Worm (Caenorhabditis elegans) whole organism, L1 larva: ENCODE results near the gene let-70.

Experiments
- C04F5.9 ChIP-seq: sonication (generic microtip); optimal IDR thresholded peaks from 2 replicates; lab custom pipeline; 2016; ENCODE audit warnings: missing genetic modification characterization, missing compliant biosample characterization
- C34B4.2 ChIP-seq: sonication (generic microtip); optimal IDR thresholded peaks from 2 replicates; lab custom pipeline; 2017; ENCODE audit warnings: mild to moderate bottlenecking, missing genetic modification characterization, missing compliant biosample characterization
- F16B12.6 ChIP-seq: fragments of 150-350 bp; optimal IDR thresholded peaks from 2 replicates; lab custom pipeline; 2014; ENCODE audit warnings: missing biosample characterization, missing genetic modification characterization
- aha-1 ChIP-seq: fragments of 150-350 bp; optimal IDR thresholded peaks from 2 replicates; lab custom pipeline; 2014; ENCODE audit warnings: missing biosample characterization, missing genetic modification characterization
- alr-1 ChIP-seq: fragments of 200-800 bp; sonication (Bioruptor generic); optimal IDR thresholded peaks from 2 replicates; lab custom pipeline; 2018; ENCODE audit warnings: borderline replicate concordance, mild to moderate bottlenecking, missing genetic modification characterization, missing compliant biosample characterization
- aly-2 ChIP-seq: fragments of 150-350 bp; optimal IDR thresholded peaks from 2 replicates; lab custom pipeline; 2014; ENCODE audit warnings: missing biosample characterization, missing genetic modification characterization
- ama-1 ChIP-seq: fragments of 150-350 bp; optimal IDR thresholded peaks from 2 replicates; lab custom pipeline; 2014
- ceh-63 ChIP-seq: fragments of 200-800 bp; sonication (Bioruptor generic); optimal IDR thresholded peaks from 2 replicates; lab custom pipeline; 2018; ENCODE audit warnings: mild to moderate bottlenecking, missing genetic modification characterization, missing compliant biosample characterization
- ceh-8 ChIP-seq: fragments of 200-800 bp; sonication (Bioruptor generic); optimal IDR thresholded peaks from 2 replicates; lab custom pipeline; 2018; ENCODE audit warnings: mild to moderate bottlenecking, missing genetic modification characterization, moderate library complexity, missing compliant biosample characterization
- ceh-82 ChIP-seq, 3 experiments: fragments of 150-350 bp in 1 of 3; sonication (generic microtip) in 2 of 3; optimal IDR thresholded peaks; 2 replicates each; lab custom pipeline; 2014 to 2017; ENCODE audit warnings: missing biosample characterization in 3 of 3, missing genetic modification characterization in 3 of 3
- ceh-88 ChIP-seq: fragments of 200-800 bp; sonication (Bioruptor generic); IDR thresholded peaks from 2 replicates; pipeline ENCODE4 v1.3.6; 2022; ENCODE audit warnings: missing genetic modification characterization, missing compliant biosample characterization
- efl-3 ChIP-seq: fragments of 200-800 bp; sonication (Bioruptor generic); optimal IDR thresholded peaks from 2 replicates; lab custom pipeline; 2018; ENCODE audit warnings: mild to moderate bottlenecking, missing genetic modification characterization, missing compliant biosample characterization
- egl-13 ChIP-seq: sonication (generic microtip); optimal IDR thresholded peaks from 2 replicates; lab custom pipeline; 2016; ENCODE audit warnings: missing genotype, missing genetic modification reagents, missing genetic modification characterization, missing compliant biosample characterization
- egl-27 ChIP-seq, 2 experiments: fragments of 150-350 bp in 1 of 2; sonication (generic microtip); optimal IDR thresholded peaks; 3 replicates each; lab custom pipeline; 2017 to 2018; ENCODE audit warnings: missing biosample characterization in 2 of 2, missing genetic modification characterization in 2 of 2, missing genetic modification reagents in 2 of 2
- ets-5 ChIP-seq: fragments of 200-800 bp; sonication (Bioruptor generic); IDR thresholded peaks from 2 replicates; pipeline ENCODE4 v1.3.6; 2022; ENCODE audit warnings: missing genetic modification characterization, missing compliant biosample characterization
- fkh-10 ChIP-seq: sonication (generic microtip); optimal IDR thresholded peaks from 2 replicates; lab custom pipeline; 2017; ENCODE audit warnings: missing biosample characterization, missing genetic modification reagents, missing genetic modification characterization
- fkh-8 ChIP-seq: sonication (generic microtip); optimal IDR thresholded peaks from 2 replicates; lab custom pipeline; 2016; ENCODE audit warnings: mild to moderate bottlenecking, missing genetic modification characterization, missing compliant biosample characterization
- fos-1 ChIP-seq: fragments of 150-350 bp; optimal IDR thresholded peaks from 2 replicates; lab custom pipeline; 2014; ENCODE audit warnings: missing biosample characterization, missing genetic modification characterization
- hlh-4 ChIP-seq: sonication (generic microtip); optimal IDR thresholded peaks from 2 replicates; lab custom pipeline; 2016; ENCODE audit warnings: mild to moderate bottlenecking, missing genetic modification characterization, missing compliant biosample characterization
- hpl-2 ChIP-seq: fragments of 150-350 bp; optimal IDR thresholded peaks from 2 replicates; lab custom pipeline; 2014; ENCODE audit warnings: missing biosample characterization, missing genetic modification reagents, missing genetic modification characterization
- isw-1 ChIP-seq: fragments of 200-800 bp; sonication (Bioruptor generic); IDR thresholded peaks from 2 replicates; pipeline ENCODE4 v1.3.6; 2022; ENCODE audit warnings: missing genetic modification characterization, missing compliant biosample characterization
- jun-1 ChIP-seq: fragments of 150-350 bp; optimal IDR thresholded peaks from 2 replicates; lab custom pipeline; 2014; ENCODE audit warnings: missing biosample characterization, missing genetic modification reagents, missing genetic modification characterization
- lin-13 ChIP-seq: fragments of 150-350 bp; optimal IDR thresholded peaks from 2 replicates; lab custom pipeline; 2014; ENCODE audit warnings: missing biosample characterization, missing genetic modification reagents, missing genetic modification characterization
- lin-14 ChIP-seq: fragments of 200-800 bp; sonication (Bioruptor generic); optimal IDR thresholded peaks from 2 replicates; lab custom pipeline; 2018; ENCODE audit warnings: mild to moderate bottlenecking, missing genetic modification characterization, moderate library complexity, missing compliant biosample characterization
- lin-15B ChIP-seq: fragments of 150-350 bp; sonication (generic microtip); optimal IDR thresholded peaks from 3 replicates; lab custom pipeline; 2014; ENCODE audit warnings: missing biosample characterization, missing genetic modification characterization
- lsy-2 ChIP-seq, 2 experiments: fragments of 150-350 bp; optimal IDR thresholded peaks; 2 replicates each; lab custom pipeline; 2014; ENCODE audit warnings: missing biosample characterization in 2 of 2, missing genetic modification characterization in 2 of 2
- mab-9 ChIP-seq: fragments of 200-800 bp; sonication (Bioruptor generic); IDR thresholded peaks from 2 replicates; pipeline ENCODE4 v1.3.6; 2022; ENCODE audit warnings: missing genetic modification reagents, missing genetic modification characterization, missing compliant biosample characterization
- mdl-1 ChIP-seq, 2 experiments: fragments of 150-350 bp; optimal IDR thresholded peaks; 2 replicates each; lab custom pipeline; 2014 to 2017; ENCODE audit warnings: missing biosample characterization in 2 of 2, missing genetic modification characterization in 2 of 2, inconsistent platforms in 1 of 2
- mep-1 ChIP-seq: fragments of 150-350 bp; optimal IDR thresholded peaks from 2 replicates; lab custom pipeline; 2014; ENCODE audit warnings: missing biosample characterization, missing genetic modification characterization
- nhr-11 ChIP-seq: fragments of 150-350 bp; optimal IDR thresholded peaks from 2 replicates; lab custom pipeline; 2014; ENCODE audit warnings: missing biosample characterization, missing genetic modification characterization
- nhr-12 ChIP-seq: sonication (generic microtip); optimal IDR thresholded peaks from 2 replicates; lab custom pipeline; 2017; ENCODE audit warnings: missing biosample characterization, missing genetic modification characterization
- nhr-19 ChIP-seq: fragments of 200-800 bp; sonication (Bioruptor generic); conservative IDR thresholded peaks from 2 replicates; pipeline ENCODE4 v1.3.6; 2022; ENCODE audit warnings: missing genetic modification characterization, missing compliant biosample characterization
- nhr-237 ChIP-seq: fragments of 150-350 bp; optimal IDR thresholded peaks from 2 replicates; lab custom pipeline; 2014; ENCODE audit warnings: missing biosample characterization, missing genetic modification characterization
- nhr-28 ChIP-seq: fragments of 150-350 bp; optimal IDR thresholded peaks from 2 replicates; lab custom pipeline; 2014; ENCODE audit warnings: missing biosample characterization, missing genetic modification characterization
- nhr-71 ChIP-seq: sonication (generic microtip); optimal IDR thresholded peaks from 2 replicates; lab custom pipeline; 2016; ENCODE audit warnings: mild to moderate bottlenecking, missing genetic modification characterization, moderate library complexity, missing compliant biosample characterization
- nhr-76 ChIP-seq: sonication (generic microtip); optimal IDR thresholded peaks from 2 replicates; lab custom pipeline; 2017; ENCODE audit warnings: missing biosample characterization, missing genetic modification characterization
- nhr-84 ChIP-seq: sonication (generic microtip); optimal IDR thresholded peaks from 2 replicates; lab custom pipeline; 2017; ENCODE audit warnings: missing biosample characterization, missing genetic modification characterization
- nhr-85 ChIP-seq: sonication (generic microtip); peaks from one replicate; lab custom pipeline; 2016; ENCODE audit warnings: missing genetic modification characterization, inconsistent platforms, missing compliant biosample characterization
- nhr-90 ChIP-seq: sonication (generic microtip); optimal IDR thresholded peaks from 2 replicates; lab custom pipeline; 2016; ENCODE audit warnings: mild to moderate bottlenecking, missing genetic modification characterization, missing compliant biosample characterization; ENCODE audit not compliant: poor library complexity
- pax-3 ChIP-seq: fragments of 200-800 bp; sonication (Bioruptor generic); optimal IDR thresholded peaks from 2 replicates; lab custom pipeline; 2018; ENCODE audit warnings: mild to moderate bottlenecking, missing genetic modification characterization, moderate library complexity, missing compliant biosample characterization
- pqm-1 ChIP-seq: sonication (generic microtip); optimal IDR thresholded peaks from 3 replicates; lab custom pipeline; 2017; ENCODE audit warnings: missing biosample characterization, missing genetic modification characterization
- snu-23 ChIP-seq: sonication (generic microtip); optimal IDR thresholded peaks from 2 replicates; lab custom pipeline; 2016; ENCODE audit warnings: missing genetic modification characterization, missing compliant biosample characterization
- sptf-1 ChIP-seq: fragments of 150-350 bp; optimal IDR thresholded peaks from 2 replicates; lab custom pipeline; 2014; ENCODE audit warnings: missing biosample characterization, missing genetic modification characterization
- swsn-7 ChIP-seq: sonication (generic microtip); optimal IDR thresholded peaks from 2 replicates; lab custom pipeline; 2016; ENCODE audit warnings: missing genetic modification characterization, missing compliant biosample characterization
- unc-30 ChIP-seq: sonication (generic microtip); optimal IDR thresholded peaks from 2 replicates; lab custom pipeline; 2017; ENCODE audit warnings: missing biosample characterization, missing genetic modification characterization
- unc-62 ChIP-seq: fragments of 150-350 bp; optimal IDR thresholded peaks from 2 replicates; lab custom pipeline; 2014; ENCODE audit warnings: missing biosample characterization, missing genetic modification reagents, missing genetic modification characterization
- unc-98 ChIP-seq: fragments of 200-800 bp; sonication (Bioruptor generic); IDR thresholded peaks from 2 replicates; pipeline ENCODE4 v1.3.6; 2022; ENCODE audit warnings: missing genetic modification characterization, missing compliant biosample characterization
- vab-15 ChIP-seq: sonication (generic microtip); optimal IDR thresholded peaks from 2 replicates; lab custom pipeline; 2017; ENCODE audit warnings: missing genotype, mild to moderate bottlenecking, missing genetic modification characterization, missing compliant biosample characterization
- xbp-1 ChIP-seq: sonication (generic microtip); optimal IDR thresholded peaks from 2 replicates; lab custom pipeline; 2016; ENCODE audit warnings: missing genetic modification characterization, missing compliant biosample characterization
- zag-1 ChIP-seq: fragments of 150-350 bp; optimal IDR thresholded peaks from 2 replicates; lab custom pipeline; 2014; ENCODE audit warnings: missing biosample characterization, missing genetic modification characterization

let-70 gene

DNA sequence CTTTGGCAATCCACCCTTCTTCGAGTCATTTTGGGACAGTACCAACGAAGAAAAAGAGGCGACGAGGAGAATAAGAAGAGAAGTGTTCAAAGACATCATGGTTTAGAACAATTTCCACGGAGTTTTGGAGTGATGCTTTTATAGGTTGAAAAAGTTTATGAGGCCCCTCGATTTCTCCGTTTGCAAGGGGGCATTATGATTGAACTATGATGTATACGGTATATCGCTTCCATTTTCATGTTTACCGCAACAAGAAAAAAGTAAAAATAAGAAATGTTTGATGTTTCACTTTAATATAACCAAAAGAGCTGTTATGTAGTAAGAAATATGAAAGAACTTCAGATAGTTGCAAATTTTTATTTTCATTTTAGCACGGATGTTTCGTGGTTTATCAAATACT, 19.3 kb upstream of the let-70 start, which contains the start of gene srlf-18:
Gene srlf-18 (minus strand): TSS at position 101 of the 400 bp plus-strand sequence.
- TF ChIP-seq mdl-1 (tag; optimal IDR thresholded peaks at IDR 0.05; lab: Kevin White, UChicago) (no peak), zag-1 (tag; lab: Kevin White, UChicago) (no peak), lin-15B (tag; lab: Kevin White, UChicago) (no peak), unc-62 (no peak), nhr-76 (tag; lab: Kevin White, UChicago) (no peak), hlh-4 (tag; lab: Kevin White, UChicago) (no peak), xbp-1 (tag; lab: Kevin White, UChicago) (no peak), ceh-82 (tag; optimal IDR thresholded peaks at IDR 0.05; lab: Kevin White, UChicago) (no peak), egl-13 (no peak), lin-14 (no peak), nhr-19 (GFP tag; lab: Robert Waterston, UW) (no peak), snu-23 (GFP tag; lab: Kevin White, UChicago) (no peak), aly-2 (tag; lab: Kevin White, UChicago) (no peak), C04F5.9 (tag; lab: Kevin White, UChicago) (no peak), ets-5 (GFP tag; lab: Robert Waterston, UW) (no peak), jun-1 (tag; lab: Kevin White, UChicago) (no peak), F16B12.6 (tag; lab: Kevin White, UChicago) (no peak), ama-1 (lab: Kevin White, UChicago) (no peak), ceh-63 (GFP tag; lab: Kevin White, UChicago) (no peak), fkh-10 (GFP tag; lab: Kevin White, UChicago) (no peak)
- TF ChIP-seq, all 84 proteins: peak for 0

DNA sequence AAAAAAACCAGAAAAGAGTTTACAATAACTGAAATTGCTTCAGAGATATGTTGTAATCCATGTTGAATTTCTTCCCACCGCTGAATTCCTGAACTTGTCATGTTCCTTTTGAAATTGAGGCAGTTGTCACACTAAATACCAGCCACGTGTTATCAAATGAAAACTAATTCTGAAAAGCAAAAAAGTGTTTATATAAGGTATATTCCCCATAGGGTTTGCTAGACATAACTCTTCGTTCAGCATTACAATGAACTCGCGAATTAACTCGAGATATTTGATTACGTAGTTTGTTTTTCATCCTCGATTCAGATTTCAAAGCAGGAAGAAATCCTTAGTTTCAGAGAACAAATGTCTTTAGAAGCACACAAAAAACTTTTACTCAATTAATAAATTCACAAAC, 18.2 kb upstream of the let-70 start, which contains the start of gene str-3:
Gene str-3 (minus strand): TSS at position 101 of the 400 bp plus-strand sequence.
- TF ChIP-seq ceh-63 (GFP tag; lab: Kevin White, UChicago) = no peak
- TF ChIP-seq egl-13 = no peak
- TF ChIP-seq ceh-88 (GFP tag; lab: Robert Waterston, UW) = no peak
- no peak for TF ChIP-seq nhr-84 (tag; lab: Kevin White, UChicago)
- no peak for TF ChIP-seq fos-1 (tag; lab: Kevin White, UChicago)
- TF ChIP-seq ceh-82 (tag; optimal IDR thresholded peaks at IDR 0.05; lab: Kevin White, UChicago) = no peak

DNA sequence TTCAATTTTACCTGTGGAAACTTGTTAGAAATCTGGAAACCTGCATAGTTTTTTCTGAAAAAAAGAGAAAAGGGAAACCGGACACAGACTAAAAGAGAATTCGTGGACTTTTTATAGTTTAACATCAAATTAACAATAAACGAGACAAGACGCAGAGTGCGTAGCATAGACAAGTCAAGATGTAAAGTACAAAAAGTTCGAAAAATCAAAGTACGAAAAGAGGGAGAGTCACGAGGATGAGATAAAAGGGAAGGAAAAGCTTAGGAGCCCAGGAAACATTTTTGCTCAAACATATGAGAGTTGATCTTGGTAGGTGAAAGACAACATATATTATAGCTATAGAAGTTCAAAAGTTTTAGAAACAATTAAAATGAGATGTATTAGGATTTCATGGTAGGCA, 15.7 kb upstream of the let-70 start, which contains the start of gene M7.12:
Gene M7.12 (minus strand): TSS at position 188 of the 400 bp plus-strand sequence.
- no peak for TF ChIP-seq nhr-76 (tag; lab: Kevin White, UChicago)
- no peak for TF ChIP-seq aha-1 (tag; lab: Kevin White, UChicago)
- TF ChIP-seq ceh-8 (GFP tag; lab: Kevin White, UChicago) = no peak
- TF ChIP-seq lin-13 (GFP tag; lab: Kevin White, UChicago) = no peak
- no peak for TF ChIP-seq nhr-28
- no peak for TF ChIP-seq efl-3 (GFP tag; lab: Kevin White, UChicago)
- TF ChIP-seq egl-27 (tag; optimal IDR thresholded peaks at IDR 0.05; lab: Kevin White, UChicago) = no peak
- no peak for TF ChIP-seq unc-30 (tag; lab: Kevin White, UChicago)
- no peak for TF ChIP-seq nhr-237 (tag; lab: Kevin White, UChicago)
- TF ChIP-seq nhr-12 = no peak
- no peak for TF ChIP-seq unc-98 (GFP tag; lab: Robert Waterston, UW)
- TF ChIP-seq mab-9 (GFP tag; lab: Robert Waterston, UW) = no peak
- no peak for TF ChIP-seq nhr-90 (tag; lab: Kevin White, UChicago)
- peak; percentile 48 for TF ChIP-seq fkh-8
- TF ChIP-seq pax-3 (tag; lab: Kevin White, UChicago) = no peak
- TF ChIP-seq lsy-2 (tag; optimal IDR thresholded peaks at IDR 0.05; lab: Kevin White, UChicago) = peak in 1 of 2 experiments; percentile 12
- TF ChIP-seq unc-62 = no peak
- peak; percentile 20 for TF ChIP-seq swsn-7 (tag; lab: Kevin White, UChicago)
- no peak for TF ChIP-seq alr-1
- no peak for TF ChIP-seq nhr-11 (tag; lab: Kevin White, UChicago)
- TF ChIP-seq vab-15 (tag; lab: Kevin White, UChicago) = no peak
- TF ChIP-seq xbp-1 (tag; lab: Kevin White, UChicago) = peak; percentile 1
- no peak for TF ChIP-seq ets-5 (GFP tag; lab: Robert Waterston, UW)
- no peak for TF ChIP-seq hpl-2
- TF ChIP-seq isw-1 (GFP tag; lab: Robert Waterston, UW) = no peak
- TF ChIP-seq mep-1 (tag; lab: Kevin White, UChicago) = peak; percentile 10
- no peak for TF ChIP-seq F16B12.6 (tag; lab: Kevin White, UChicago)
- TF ChIP-seq nhr-85 (tag; lab: Kevin White, UChicago) = no peak
- no peak for TF ChIP-seq sptf-1 (tag; lab: Kevin White, UChicago)
- TF ChIP-seq pqm-1 (tag; lab: Kevin White, UChicago) = no peak
- peak; percentile 69 for TF ChIP-seq nhr-71
- TF ChIP-seq C34B4.2 (tag; lab: Kevin White, UChicago) = no peak
